Fruit fly (Drosophila melanogaster) whole organism, embryonic: ENCODE measurements around the gene CG13247.

Experiments
- CG10267 ChIP-seq: fragments of 200-800 bp; sonication (Bioruptor generic); optimal IDR thresholded peaks from 2 replicates; lab custom pipeline; 2018; ENCODE audit warnings: missing biosample characterization, mild to moderate bottlenecking, missing genetic modification characterization, moderate library complexity
- CG10366 ChIP-seq: fragments of 200-800 bp; sonication (Bioruptor generic); IDR thresholded peaks from 2 replicates; pipeline ENCODE4 v1.3.6; 2022; ENCODE audit warnings: missing biosample characterization, missing genetic modification characterization
- CG12744 ChIP-seq: fragments of 200-800 bp; sonication (Bioruptor generic); optimal IDR thresholded peaks from 2 replicates; lab custom pipeline; 2016; ENCODE audit warnings: missing biosample characterization, missing genetic modification characterization
- CG12769 ChIP-seq: fragments of 200-800 bp; sonication (Bioruptor generic); optimal IDR thresholded peaks from 2 replicates; lab custom pipeline; 2019; ENCODE audit warnings: missing biosample characterization, mild to moderate bottlenecking, missing genetic modification characterization, moderate library complexity
- CG14441 ChIP-seq: fragments of 200-800 bp; sonication (Bioruptor generic); IDR thresholded peaks from 2 replicates; pipeline ENCODE4 v1.3.6; 2022; ENCODE audit warnings: missing biosample characterization, missing genetic modification characterization
- CG15479 ChIP-seq: fragments of 200-800 bp; sonication (Bioruptor generic); optimal IDR thresholded peaks from 3 replicates; lab custom pipeline; 2019; ENCODE audit warnings: missing biosample characterization, mild to moderate bottlenecking, missing genetic modification characterization, moderate library complexity
- CG15696 ChIP-seq: fragments of 200-800 bp; sonication (Bioruptor generic); optimal IDR thresholded peaks from 2 replicates; lab custom pipeline; 2019; ENCODE audit warnings: missing biosample characterization, mild to moderate bottlenecking, missing genetic modification characterization, moderate library complexity
- CG17186 ChIP-seq: fragments of 200-800 bp; sonication (Bioruptor generic); optimal IDR thresholded peaks from 3 replicates; lab custom pipeline; 2017; ENCODE audit warnings: missing biosample characterization, missing genetic modification reagents, missing genetic modification characterization
- CG17385 ChIP-seq: fragments of 200-800 bp; sonication (Bioruptor generic); optimal IDR thresholded peaks from 3 replicates; lab custom pipeline; 2018; ENCODE audit warnings: missing biosample characterization, mild to moderate bottlenecking, missing genetic modification characterization
- CG30403 ChIP-seq: fragments of 200-800 bp; sonication (Bioruptor generic); optimal IDR thresholded peaks from 3 replicates; lab custom pipeline; 2016; ENCODE audit warnings: missing biosample characterization, missing genetic modification characterization
- CG31224 ChIP-seq: fragments of 200-800 bp; sonication (Bioruptor generic); IDR thresholded peaks from 2 replicates; pipeline ENCODE4 v1.3.6; 2022; ENCODE audit warnings: missing biosample characterization, missing genetic modification characterization
- CG31365 ChIP-seq: fragments of 200-800 bp; sonication (Bioruptor generic); optimal IDR thresholded peaks from 2 replicates; lab custom pipeline; 2018; ENCODE audit warnings: missing biosample characterization, mild to moderate bottlenecking, missing genetic modification characterization
- CG32772 ChIP-seq: fragments of 200-800 bp; sonication (Bioruptor generic); IDR thresholded peaks from 2 replicates; pipeline ENCODE4 v1.3.6; 2022; ENCODE audit warnings: missing biosample characterization, missing genetic modification characterization
- CG4328 ChIP-seq: fragments of 200-800 bp; sonication (Bioruptor generic); optimal IDR thresholded peaks from 3 replicates; lab custom pipeline; 2017; ENCODE audit warnings: missing biosample characterization, missing genetic modification reagents, missing genetic modification characterization
- CG4707 ChIP-seq: fragments of 200-800 bp; sonication (Bioruptor generic); optimal IDR thresholded peaks from 2 replicates; lab custom pipeline; 2018; ENCODE audit warnings: missing biosample characterization, mild to moderate bottlenecking, missing genetic modification characterization, moderate library complexity
- CG8290 ChIP-seq, 3 experiments: fragments of 200-800 bp; sonication (Bioruptor generic); optimal IDR thresholded peaks; 2 replicates each; lab custom pipeline; 2016 to 2019; ENCODE audit warnings: missing biosample characterization in 3 of 3, missing genetic modification characterization in 3 of 3, mild to moderate bottlenecking in 2 of 3, moderate library complexity in 1 of 3
- CG9797 ChIP-seq: fragments of 200-800 bp; sonication (Bioruptor generic); optimal IDR thresholded peaks from 3 replicates; lab custom pipeline; 2018; ENCODE audit warnings: missing biosample characterization, mild to moderate bottlenecking, missing genetic modification characterization
- Dll ChIP-seq: fragments of 200-800 bp; sonication (Bioruptor generic); IDR thresholded peaks from 4 replicates; pipeline ENCODE4 v1.3.6; 2022; ENCODE audit warnings: missing biosample characterization, missing genetic modification characterization; ENCODE audit not compliant: partially characterized antibody
- Gug ChIP-seq: fragments of 200-800 bp; sonication (Bioruptor generic); IDR thresholded peaks from 4 replicates; pipeline ENCODE4 v1.3.6; 2022; ENCODE audit warnings: missing biosample characterization, missing genetic modification characterization
- HLHmδ ChIP-seq: fragments of 200-800 bp; sonication (Bioruptor generic); optimal IDR thresholded peaks from 2 replicates; lab custom pipeline; 2018; ENCODE audit warnings: missing biosample characterization, mild to moderate bottlenecking, missing genetic modification characterization, moderate library complexity
- Hmx ChIP-seq: fragments of 200-800 bp; sonication (Bioruptor generic); optimal IDR thresholded peaks from 2 replicates; lab custom pipeline; 2016; ENCODE audit warnings: missing biosample characterization, missing genetic modification characterization
- Jarid2 ChIP-seq: fragments of 200-800 bp; sonication (Bioruptor generic); optimal IDR thresholded peaks from 3 replicates; lab custom pipeline; 2017; ENCODE audit warnings: mild to moderate bottlenecking, missing biosample characterization, missing genetic modification reagents, missing genetic modification characterization
- Lhr ChIP-seq: fragments of 200-800 bp; sonication (Bioruptor generic); optimal IDR thresholded peaks from 3 replicates; lab custom pipeline; 2017; ENCODE audit warnings: mild to moderate bottlenecking, missing biosample characterization, missing genetic modification reagents, missing genetic modification characterization
- MBD-R2 ChIP-seq: fragments of 200-800 bp; sonication (Bioruptor generic); IDR thresholded peaks from 2 replicates; pipeline ENCODE4 v1.3.6; 2022; ENCODE audit warnings: missing biosample characterization, missing genetic modification characterization
- MESR4 ChIP-seq: fragments of 200-800 bp; sonication (Bioruptor generic); optimal IDR thresholded peaks from 2 replicates; lab custom pipeline; 2018; ENCODE audit warnings: missing biosample characterization, mild to moderate bottlenecking, missing genetic modification characterization, moderate library complexity
- Optix ChIP-seq: fragments of 200-800 bp; sonication (Bioruptor generic); IDR thresholded peaks from 3 replicates; pipeline ENCODE4 v1.3.6; 2022; ENCODE audit warnings: missing biosample characterization, missing genetic modification characterization
- Ptx1 ChIP-seq: fragments of 200-800 bp; sonication (Bioruptor generic); IDR thresholded peaks from 2 replicates; pipeline ENCODE4 v1.3.6; 2022; ENCODE audit warnings: missing biosample characterization, missing genetic modification characterization
- Ravus ChIP-seq: fragments of 200-800 bp; sonication (Bioruptor generic); IDR thresholded peaks from 2 replicates; pipeline ENCODE4 v1.3.6; 2022; ENCODE audit warnings: missing biosample characterization, missing genetic modification characterization
- az2 ChIP-seq: fragments of 200-800 bp; sonication (Bioruptor generic); optimal IDR thresholded peaks from 3 replicates; lab custom pipeline; 2016; ENCODE audit warnings: missing biosample characterization, missing genetic modification characterization
- caup ChIP-seq: fragments of 200-800 bp; sonication (Bioruptor generic); optimal IDR thresholded peaks from 3 replicates; lab custom pipeline; 2017; ENCODE audit warnings: missing biosample characterization, mild to moderate bottlenecking, missing genetic modification characterization, moderate library complexity; ENCODE audit not compliant: severe bottlenecking
- crol ChIP-seq: fragments of 200-800 bp; sonication (Bioruptor generic); IDR thresholded peaks from 2 replicates; pipeline ENCODE4 v1.3.6; 2022; ENCODE audit warnings: missing biosample characterization, missing genetic modification characterization
- exex ChIP-seq: fragments of 200-800 bp; sonication (Bioruptor generic); optimal IDR thresholded peaks from 4 replicates; lab custom pipeline; 2018; ENCODE audit warnings: missing biosample characterization, mild to moderate bottlenecking, missing genetic modification characterization, moderate library complexity
- her ChIP-seq: fragments of 200-800 bp; sonication (Bioruptor generic); optimal IDR thresholded peaks from 2 replicates; lab custom pipeline; 2016; ENCODE audit warnings: missing biosample characterization, missing genetic modification characterization
- ind ChIP-seq: fragments of 200-800 bp; sonication (Bioruptor generic); optimal IDR thresholded peaks from 3 replicates; lab custom pipeline; 2016; ENCODE audit warnings: missing biosample characterization, missing genetic modification characterization
- kah ChIP-seq: fragments of 200-800 bp; sonication (Bioruptor generic); optimal IDR thresholded peaks from 2 replicates; lab custom pipeline; 2018; ENCODE audit warnings: missing biosample characterization, mild to moderate bottlenecking, missing genetic modification characterization
- lmd ChIP-seq: fragments of 200-800 bp; sonication (Bioruptor generic); IDR thresholded peaks from 2 replicates; pipeline ENCODE4 v1.3.6; 2022; ENCODE audit warnings: missing biosample characterization, missing genetic modification characterization
- lola ChIP-seq, 3 experiments: fragments of >200 bp in 2 of 3; fragments of 200-800 bp in 1 of 3; sonication (Bioruptor generic) in 1 of 3; optimal IDR thresholded peaks; 2 replicates each; lab custom pipeline; 2017 to 2019; ENCODE audit warnings: missing biosample characterization in 3 of 3, missing genetic modification characterization in 3 of 3, mild to moderate bottlenecking in 1 of 3, moderate library complexity in 1 of 3
- nerfin-1 ChIP-seq: fragments of 200-800 bp; sonication (Bioruptor generic); optimal IDR thresholded peaks from 3 replicates; lab custom pipeline; 2019; ENCODE audit warnings: missing biosample characterization, mild to moderate bottlenecking, missing genetic modification characterization, moderate library complexity
- nerfin-2 ChIP-seq: fragments of 200-800 bp; sonication (Bioruptor generic); IDR thresholded peaks from 2 replicates; pipeline ENCODE4 v1.3.6; 2022; ENCODE audit warnings: missing biosample characterization, missing genetic modification characterization; ENCODE audit not compliant: partially characterized antibody
- onecut ChIP-seq: fragments of 200-800 bp; sonication (Bioruptor generic); IDR thresholded peaks from 2 replicates; pipeline ENCODE4 v1.3.6; 2022; ENCODE audit warnings: missing biosample characterization, missing genetic modification characterization
- sd ChIP-seq: fragments of 200-800 bp; sonication (Bioruptor generic); optimal IDR thresholded peaks from 3 replicates; lab custom pipeline; 2018; ENCODE audit warnings: missing biosample characterization, mild to moderate bottlenecking, missing genetic modification characterization, moderate library complexity
- tup ChIP-seq: fragments of 200-800 bp; sonication (Bioruptor generic); optimal IDR thresholded peaks from 2 replicates; lab custom pipeline; 2016; ENCODE audit warnings: missing biosample characterization, mild to moderate bottlenecking, missing genetic modification characterization, moderate library complexity
- unpg ChIP-seq: fragments of 200-800 bp; sonication (Bioruptor generic); optimal IDR thresholded peaks from 3 replicates; lab custom pipeline; 2018; ENCODE audit warnings: missing biosample characterization, mild to moderate bottlenecking, missing genetic modification characterization, moderate library complexity
- vvl ChIP-seq: fragments of 200-800 bp; sonication (Bioruptor generic); IDR thresholded peaks from 2 replicates; pipeline ENCODE4 v1.3.6; 2022; ENCODE audit warnings: missing biosample characterization, missing genetic modification characterization

Gene CG13247

dm6 chr3L:20366674-20367372 is 3.3 kb upstream of the CG13247 start, which contains the start of the genes Toll-9 and in (continued):
- TF ChIP-seq Dll (0 out of 4 replicates have a peak, but pooled peaks have one; percentile 12), CG4707 (no peak), Jarid2 (GFP tag; lab: Kevin White, UChicago) (peak; percentile 50), vvl (0 out of 2 replicates have a peak, but pooled peaks have one; percentile 10), HLHmδ (peak; percentile 51), CG10267 (tag; lab: Kevin White, UChicago) (no peak), ind (GFP tag; lab: Kevin White, UChicago) (no peak), CG12769 (peak; percentile 92)

- TF ChIP-seq CG12744 (GFP tag; lab: Kevin White, UChicago), result no peak
- TF ChIP-seq exex (tag; lab: Kevin White, UChicago), result no peak
- no peak for TF ChIP-seq CG31365
- 0 out of 2 replicates have a peak, but pooled peaks have one; percentile 40 for TF ChIP-seq MBD-R2 (GFP tag; lab: Robert Waterston, UW)
- TF ChIP-seq lola (GFP tag; optimal IDR thresholded peaks at IDR 0.05; lab: Kevin White, UChicago), result no peak
- peak; percentile 48 for TF ChIP-seq MESR4
- peak; percentile 97 for TF ChIP-seq onecut (GFP tag; lab: Robert Waterston, UW)
- TF ChIP-seq, all 482 proteins: peak for 3
These were observed 5.4 kb downstream of the CG13247 start for dm6 chr3L:20375467-20375866.

dm6 chr3L:20375878-20376563 is 5.9 kb downstream of the CG13247 start, which contains the start of the genes Ide and RhoBTB:
TSS of gene Ide (minus strand) at chr3L:20375896.
TSS of gene RhoBTB (plus strand) at chr3L:20376242.
- TF ChIP-seq CG17186 (GFP tag; lab: Kevin White, UChicago) (peak; percentile 15), Hmx (no peak), tup (GFP tag; lab: Kevin White, UChicago) (peak; percentile 47), CG14441 (GFP tag; lab: Robert Waterston, UW) (peak; percentile 75), nerfin-2 (GFP tag; lab: Robert Waterston, UW) (no peak), crol (GFP tag; lab: Robert Waterston, UW) (peak; percentile 36; the same call in 1 of the 2 replicates), kah (GFP tag; lab: Kevin White, UChicago) (peak; percentile 22), Lhr (GFP tag; lab: Kevin White, UChicago) (peak; percentile 89), lmd (GFP tag; lab: Robert Waterston, UW) (peak; percentile 85), CG4328 (peak; percentile 76), CG8290 (GFP tag; optimal IDR thresholded peaks at IDR 0.05; lab: Kevin White, UChicago) (peak; percentile 71), CG8290 (tag; optimal IDR thresholded peaks at IDR 0.05; lab: Kevin White, UChicago) (peak in 1 of 2 experiments; percentile 15), Gug (GFP tag; lab: Robert Waterston, UW) (peak; percentile 81; the same call in 2 of the 4 replicates), CG32772 (peak; percentile 67), CG9797 (GFP tag; lab: Kevin White, UChicago) (peak; percentile 22), CG30403 (GFP tag; lab: Kevin White, UChicago) (peak; percentile 93), Optix (GFP tag; lab: Robert Waterston, UW) (no peak), her (peak; percentile 53), Ptx1 (GFP tag; lab: Robert Waterston, UW) (peak; percentile 76), unpg (GFP tag; lab: Kevin White, UChicago) (no peak), Ravus (GFP tag; lab: Robert Waterston, UW) (peak; percentile 6; the same call in 1 of the 2 replicates), az2 (peak; percentile 80), caup (GFP tag; lab: Kevin White, UChicago) (peak; percentile 59), CG17385 (GFP tag; lab: Kevin White, UChicago) (peak; percentile 68), nerfin-1 (tag; lab: Kevin White, UChicago) (peak; percentile 54), CG31224 (GFP tag; lab: Robert Waterston, UW) (peak; percentile 64), CG10366 (GFP tag; lab: Robert Waterston, UW) (0 out of 2 replicates have a peak, but pooled peaks have one; percentile 62), sd (peak; percentile 80), CG15479 (GFP tag; lab: Kevin White, UChicago) (peak; percentile 64), CG15696 (tag; lab: Kevin White, UChicago) (peak; percentile 72)
